Worm (Caenorhabditis elegans) whole organism, L2 larva: ENCODE measurements around the gene F02C9.1.

ENCODE experiments used
- alr-1 ChIP-seq: fragments of 150-350 bp; optimal IDR thresholded peaks from 2 replicates; lab custom pipeline; 2014; ENCODE audit warnings: missing biosample characterization, missing genetic modification characterization
- ama-1 ChIP-seq: fragments of 150-350 bp; optimal IDR thresholded peaks from 2 replicates; lab custom pipeline; 2018; ENCODE audit warnings: inconsistent platforms
- crh-2 ChIP-seq: sonication (generic microtip); optimal IDR thresholded peaks from 2 replicates; lab custom pipeline; 2017; ENCODE audit warnings: missing biosample characterization, missing genetic modification characterization
- elt-3 ChIP-seq: sonication (generic microtip); optimal IDR thresholded peaks from 2 replicates; lab custom pipeline; 2017; ENCODE audit warnings: missing biosample characterization, missing genetic modification characterization

- TF ChIP-seq ama-1 (lab: Kevin White, UChicago) (no peak), alr-1 (tag; lab: Kevin White, UChicago) (no peak), elt-3 (no peak), crh-2 (tag; lab: Kevin White, UChicago) (no peak)
Observed at ce11 chrV:3127670-3128069, 10.8 kb upstream of the F02C9.1 start, which contains the start of gene Y73C8C.10.
